Worm (Caenorhabditis elegans) whole organism, mixed stage, embryonic: ENCODE results near the gene tag-191.

Experiments
- M03D4.4 ChIP-seq: sonication (generic microtip); optimal IDR thresholded peaks from 2 replicates; lab custom pipeline; 2017; ENCODE audit warnings: mild to moderate bottlenecking, missing genetic modification characterization, missing compliant biosample characterization
- bed-3 ChIP-seq: fragments of 200-800 bp; sonication (Bioruptor generic); optimal IDR thresholded peaks from 3 replicates; lab custom pipeline; 2018; ENCODE audit warnings: mild to moderate bottlenecking, missing genetic modification characterization, moderate library complexity, missing compliant biosample characterization
- blmp-1 ChIP-seq: fragments of 150-350 bp; optimal IDR thresholded peaks from 2 replicates; lab custom pipeline; 2014; ENCODE audit warnings: missing biosample characterization, missing genetic modification characterization
- ceh-39 ChIP-seq: fragments of 150-350 bp; optimal IDR thresholded peaks from 2 replicates; lab custom pipeline; 2014; ENCODE audit warnings: missing biosample characterization, missing genetic modification characterization
- ceh-43 ChIP-seq: fragments of 200-800 bp; sonication (Bioruptor generic); optimal IDR thresholded peaks from 2 replicates; lab custom pipeline; 2018; ENCODE audit warnings: mild to moderate bottlenecking, missing genetic modification characterization, moderate library complexity, missing compliant biosample characterization
- ceh-83 ChIP-seq: fragments of 200-800 bp; sonication (Bioruptor generic); optimal IDR thresholded peaks from 2 replicates; lab custom pipeline; 2018; ENCODE audit warnings: mild to moderate bottlenecking, missing genetic modification characterization, missing compliant biosample characterization
- ces-1 ChIP-seq: fragments of 150-350 bp; optimal IDR thresholded peaks from 2 replicates; lab custom pipeline; 2014; ENCODE audit warnings: missing biosample characterization, missing genetic modification reagents, missing genetic modification characterization
- cnd-1 ChIP-seq: fragments of 200-800 bp; sonication (Bioruptor generic); optimal IDR thresholded peaks from 2 replicates; lab custom pipeline; 2018; ENCODE audit warnings: mild to moderate bottlenecking, missing genetic modification characterization, missing compliant biosample characterization
- drap-1 ChIP-seq: fragments of 200-800 bp; sonication (Bioruptor generic); optimal IDR thresholded peaks from 3 replicates; lab custom pipeline; 2018; ENCODE audit warnings: mild to moderate bottlenecking, missing genetic modification characterization, missing compliant biosample characterization
- elt-1 ChIP-seq: sonication (generic microtip); optimal IDR thresholded peaks from 2 replicates; lab custom pipeline; 2017; ENCODE audit warnings: missing genetic modification characterization, mild to moderate bottlenecking, missing compliant biosample characterization, antibody characterized with exemption, moderate library complexity, borderline replicate concordance; ENCODE audit not compliant: insufficient read depth
- elt-3 ChIP-seq: fragments of 150-350 bp; optimal IDR thresholded peaks from 2 replicates; lab custom pipeline; 2014; ENCODE audit warnings: missing biosample characterization, missing genetic modification characterization
- flh-1 ChIP-seq: fragments of 200-800 bp; sonication (Bioruptor generic); optimal IDR thresholded peaks from 2 replicates; lab custom pipeline; 2018; ENCODE audit warnings: mild to moderate bottlenecking, missing genetic modification characterization, moderate library complexity, missing compliant biosample characterization
- ham-2 ChIP-seq: fragments of 200-800 bp; sonication (Bioruptor generic); optimal IDR thresholded peaks from 2 replicates; lab custom pipeline; 2018; ENCODE audit warnings: mild to moderate bottlenecking, missing genetic modification characterization, missing compliant biosample characterization
- hlh-1 ChIP-seq: fragments of 150-350 bp; optimal IDR thresholded peaks from 2 replicates; lab custom pipeline; 2014; ENCODE audit warnings: missing biosample characterization, missing genetic modification reagents, missing genetic modification characterization
- lin-13 ChIP-seq: fragments of 150-350 bp; optimal IDR thresholded peaks from 2 replicates; lab custom pipeline; 2014; ENCODE audit warnings: missing biosample characterization, missing genetic modification characterization
- lin-32 ChIP-seq: fragments of 200-800 bp; sonication (Bioruptor generic); optimal IDR thresholded peaks from 2 replicates; lab custom pipeline; 2018; ENCODE audit warnings: mild to moderate bottlenecking, missing genetic modification characterization, missing compliant biosample characterization
- lsy-2 ChIP-seq: fragments of 150-350 bp; optimal IDR thresholded peaks from 2 replicates; lab custom pipeline; 2014; ENCODE audit warnings: missing biosample characterization, missing genetic modification characterization
- mab-5 ChIP-seq: fragments of 150-350 bp; optimal IDR thresholded peaks from 2 replicates; lab custom pipeline; 2014; ENCODE audit warnings: missing biosample characterization, missing genetic modification characterization
- mep-1 ChIP-seq: fragments of 150-350 bp; optimal IDR thresholded peaks from 2 replicates; lab custom pipeline; 2017; ENCODE audit warnings: missing biosample characterization, missing genetic modification reagents, missing genetic modification characterization, inconsistent platforms
- mls-2 ChIP-seq: sonication (generic microtip); optimal IDR thresholded peaks from 2 replicates; lab custom pipeline; 2016; ENCODE audit warnings: mild to moderate bottlenecking, missing genetic modification characterization, moderate library complexity, missing compliant biosample characterization
- nhr-12 ChIP-seq: fragments of 150-350 bp; optimal IDR thresholded peaks from 2 replicates; lab custom pipeline; 2014; ENCODE audit warnings: missing biosample characterization, missing genetic modification characterization
- nhr-2 ChIP-seq: fragments of 150-350 bp; optimal IDR thresholded peaks from 2 replicates; lab custom pipeline; 2014; ENCODE audit warnings: missing biosample characterization, missing genetic modification characterization
- nhr-237 ChIP-seq: fragments of 150-350 bp; optimal IDR thresholded peaks from 2 replicates; lab custom pipeline; 2014; ENCODE audit warnings: missing biosample characterization, missing genetic modification characterization
- nhr-28 ChIP-seq: fragments of 150-350 bp; optimal IDR thresholded peaks from 2 replicates; lab custom pipeline; 2014; ENCODE audit warnings: missing biosample characterization, missing genetic modification characterization
- nhr-76 ChIP-seq: sonication (generic microtip); optimal IDR thresholded peaks from 2 replicates; lab custom pipeline; 2017; ENCODE audit warnings: missing biosample characterization, missing genetic modification characterization
- pha-4 ChIP-seq: fragments of 150-350 bp; optimal IDR thresholded peaks from 2 replicates; lab custom pipeline; 2018; ENCODE audit warnings: missing biosample characterization, missing genetic modification reagents, missing genetic modification characterization
- sem-2 ChIP-seq: fragments of 200-800 bp; sonication (Bioruptor generic); optimal IDR thresholded peaks from 2 replicates; lab custom pipeline; 2018; ENCODE audit warnings: mild to moderate bottlenecking, missing genetic modification characterization, missing compliant biosample characterization
- snpc-4 ChIP-seq: fragments of 150-350 bp; optimal IDR thresholded peaks from 2 replicates; lab custom pipeline; 2014; ENCODE audit warnings: missing biosample characterization, missing genetic modification characterization
- sptf-1 ChIP-seq: sonication (generic microtip); optimal IDR thresholded peaks from 2 replicates; lab custom pipeline; 2017; ENCODE audit warnings: mild to moderate bottlenecking, missing genetic modification characterization, moderate library complexity, missing compliant biosample characterization
- tbx-8 ChIP-seq: fragments of 200-800 bp; sonication (Bioruptor generic); optimal IDR thresholded peaks from 2 replicates; lab custom pipeline; 2018; ENCODE audit warnings: mild to moderate bottlenecking, missing genetic modification characterization, moderate library complexity, missing compliant biosample characterization
- unc-120 ChIP-seq: sonication (generic microtip); optimal IDR thresholded peaks from 2 replicates; lab custom pipeline; 2017; ENCODE audit warnings: missing genetic modification characterization, missing compliant biosample characterization; ENCODE audit not compliant: poor library complexity, severe bottlenecking
- unc-39 ChIP-seq: fragments of 150-350 bp; optimal IDR thresholded peaks from 2 replicates; lab custom pipeline; 2014; ENCODE audit warnings: missing biosample characterization, missing genetic modification characterization
- unc-62 ChIP-seq: fragments of 150-350 bp; optimal IDR thresholded peaks from 2 replicates; lab custom pipeline; 2014; ENCODE audit warnings: missing biosample characterization, missing genetic modification reagents, missing genetic modification characterization
- zip-8 ChIP-seq: fragments of 150-350 bp; optimal IDR thresholded peaks from 2 replicates; lab custom pipeline; 2014; ENCODE audit warnings: missing biosample characterization, missing genetic modification characterization
- ztf-11 ChIP-seq: fragments of 150-350 bp; optimal IDR thresholded peaks from 2 replicates; lab custom pipeline; 2014; ENCODE audit warnings: missing biosample characterization, missing genetic modification characterization

The tag-191 gene

ce11 chrV:14501136-14501535, 35.0 kb downstream of the tag-191 start, which contains the start of gene R02D5.24:
TSS of gene R02D5.24 (plus strand) at chrV:14501340.
- TF ChIP-seq ceh-43 (GFP tag; lab: Kevin White, UChicago) (no peak), mep-1 (tag; lab: Kevin White, UChicago) (no peak), elt-3 (tag; lab: Kevin White, UChicago) (no peak), blmp-1 (tag; lab: Kevin White, UChicago) (no peak), elt-1 (tag; lab: Kevin White, UChicago) (no peak), lsy-2 (tag; lab: Kevin White, UChicago) (no peak), nhr-12 (tag; lab: Kevin White, UChicago) (no peak), snpc-4 (tag; lab: Kevin White, UChicago) (no peak), flh-1 (GFP tag; lab: Kevin White, UChicago) (no peak), nhr-2 (peak; percentile 99), pha-4 (tag; lab: Kevin White, UChicago) (no peak), nhr-76 (tag; lab: Kevin White, UChicago) (no peak), lin-13 (tag; lab: Kevin White, UChicago) (no peak), cnd-1 (tag; lab: Kevin White, UChicago) (peak; percentile 56), nhr-28 (tag; lab: Kevin White, UChicago) (no peak), sptf-1 (peak; percentile 32), zip-8 (tag; lab: Kevin White, UChicago) (peak; percentile 81), mls-2 (tag; lab: Kevin White, UChicago) (no peak), unc-39 (tag; lab: Kevin White, UChicago) (no peak), ceh-83 (no peak), M03D4.4 (tag; lab: Kevin White, UChicago) (no peak), ces-1 (GFP tag; lab: Kevin White, UChicago) (no peak), ham-2 (GFP tag; lab: Kevin White, UChicago) (no peak), tbx-8 (GFP tag; lab: Kevin White, UChicago) (no peak), sem-2 (GFP tag; lab: Kevin White, UChicago) (no peak), drap-1 (GFP tag; lab: Kevin White, UChicago) (peak; percentile 73), ceh-39 (tag; lab: Kevin White, UChicago) (no peak), ztf-11 (tag; lab: Kevin White, UChicago) (no peak), unc-120 (tag; lab: Kevin White, UChicago) (no peak), nhr-237 (tag; lab: Kevin White, UChicago) (no peak), bed-3 (GFP tag; lab: Kevin White, UChicago) (no peak), hlh-1 (tag; lab: Kevin White, UChicago) (peak; percentile 10), mab-5 (tag; lab: Kevin White, UChicago) (no peak), unc-62 (GFP tag; lab: Kevin White, UChicago) (no peak)

- no peak for TF ChIP-seq ztf-11 (tag; lab: Kevin White, UChicago)
- TF ChIP-seq ces-1 (GFP tag; lab: Kevin White, UChicago), result peak; percentile 15
These were observed 35.6 kb downstream of the tag-191 start for ce11 chrV:14500554-14500953.

- no peak for TF ChIP-seq pha-4 (tag; lab: Kevin White, UChicago)
- TF ChIP-seq drap-1 (GFP tag; lab: Kevin White, UChicago), result peak; percentile 23
- TF ChIP-seq ces-1 (GFP tag; lab: Kevin White, UChicago), result no peak
These were observed 36.9 kb downstream of the tag-191 start for ce11 chrV:14499074-14499864.

- TF ChIP-seq nhr-2 (peak; percentile 84), unc-39 (tag; lab: Kevin White, UChicago) (no peak), tbx-8 (GFP tag; lab: Kevin White, UChicago) (no peak), sptf-1 (peak; percentile 46), lsy-2 (tag; lab: Kevin White, UChicago) (no peak), nhr-28 (tag; lab: Kevin White, UChicago) (no peak), drap-1 (GFP tag; lab: Kevin White, UChicago) (no peak), nhr-76 (tag; lab: Kevin White, UChicago) (no peak), zip-8 (tag; lab: Kevin White, UChicago) (no peak), lin-13 (tag; lab: Kevin White, UChicago) (peak; percentile 51), unc-62 (GFP tag; lab: Kevin White, UChicago) (no peak), hlh-1 (tag; lab: Kevin White, UChicago) (no peak), ceh-83 (no peak), blmp-1 (tag; lab: Kevin White, UChicago) (no peak), mep-1 (tag; lab: Kevin White, UChicago) (peak; percentile 52), pha-4 (tag; lab: Kevin White, UChicago) (no peak), nhr-12 (tag; lab: Kevin White, UChicago) (no peak), nhr-237 (tag; lab: Kevin White, UChicago) (no peak), ceh-39 (tag; lab: Kevin White, UChicago) (no peak), M03D4.4 (tag; lab: Kevin White, UChicago) (no peak), ham-2 (GFP tag; lab: Kevin White, UChicago) (peak; percentile 63), mls-2 (tag; lab: Kevin White, UChicago) (peak; percentile 50), sem-2 (GFP tag; lab: Kevin White, UChicago) (no peak), elt-1 (tag; lab: Kevin White, UChicago) (no peak), ceh-43 (GFP tag; lab: Kevin White, UChicago) (no peak), snpc-4 (tag; lab: Kevin White, UChicago) (no peak), cnd-1 (tag; lab: Kevin White, UChicago) (peak; percentile 22), ztf-11 (tag; lab: Kevin White, UChicago) (no peak), elt-3 (tag; lab: Kevin White, UChicago) (no peak), mab-5 (tag; lab: Kevin White, UChicago) (no peak), flh-1 (GFP tag; lab: Kevin White, UChicago) (no peak), ces-1 (GFP tag; lab: Kevin White, UChicago) (peak; percentile 8), unc-120 (tag; lab: Kevin White, UChicago) (no peak), bed-3 (GFP tag; lab: Kevin White, UChicago) (no peak), lin-32 (no peak)
These were observed 38.0 kb downstream of the tag-191 start for ce11 chrV:14498204-14498603.
